Worm (Caenorhabditis elegans) whole organism, midembryonic: ENCODE measurements around the gene abcf-3.

ENCODE experiments used
- T22C8.4 ChIP-seq: fragments of 200-800 bp; sonication (Bioruptor generic); IDR thresholded peaks from 2 replicates; pipeline ENCODE4 v1.3.6; 2022; ENCODE audit warnings: missing genetic modification characterization, missing compliant biosample characterization
- cog-1 ChIP-seq: sonication (generic microtip); optimal IDR thresholded peaks from 2 replicates; lab custom pipeline; 2016; ENCODE audit warnings: missing genetic modification characterization, missing compliant biosample characterization
- flt-1 ChIP-seq: fragments of 200-800 bp; sonication (Bioruptor generic); IDR thresholded peaks from 2 replicates; pipeline ENCODE4 v1.3.6; 2022; ENCODE audit warnings: missing genetic modification characterization, missing compliant biosample characterization
- klf-2 ChIP-seq: fragments of 200-800 bp; sonication (Bioruptor generic); conservative IDR thresholded peaks from 2 replicates; pipeline ENCODE4 v1.3.6; 2022; ENCODE audit warnings: missing genetic modification reagents, missing genetic modification characterization, missing compliant biosample characterization
- med-1 ChIP-seq: sonication (generic microtip); optimal IDR thresholded peaks from 2 replicates; lab custom pipeline; 2017; ENCODE audit warnings: missing genetic modification characterization, mild to moderate bottlenecking, missing compliant biosample characterization, antibody characterized with exemption, missing genetic modification reagents; ENCODE audit not compliant: insufficient read depth
- ref-1 ChIP-seq: fragments of 200-800 bp; sonication (Bioruptor generic); conservative IDR thresholded peaks from 2 replicates; pipeline ENCODE4 v1.3.6; 2022; ENCODE audit warnings: missing genetic modification reagents, missing genetic modification characterization, missing compliant biosample characterization
- tab-1 ChIP-seq: fragments of 200-800 bp; sonication (Bioruptor generic); IDR thresholded peaks from 2 replicates; pipeline ENCODE4 v1.3.6; 2022; ENCODE audit warnings: missing genetic modification characterization, missing compliant biosample characterization
- ztf-23 ChIP-seq: fragments of 200-800 bp; sonication (Bioruptor generic); IDR thresholded peaks from 2 replicates; pipeline ENCODE4 v1.3.6; 2022; ENCODE audit warnings: missing genetic modification reagents, missing genetic modification characterization, missing compliant biosample characterization
- ztf-29 ChIP-seq: fragments of 200-800 bp; sonication (Bioruptor generic); IDR thresholded peaks from 2 replicates; pipeline ENCODE4 v1.3.6; 2022; ENCODE audit warnings: missing genetic modification reagents, missing genetic modification characterization, missing compliant biosample characterization

Gene abcf-3

ce11 chrIII:6198378-6199234 lies 25.4 kb downstream of the abcf-3 start, which contains the start of the genes C23G10.7 and rpn-2:
TSS of gene C23G10.7 (minus strand) at chrIII:6198414.
TSS of gene rpn-2 (plus strand) at chrIII:6199184.
- TF ChIP-seq ztf-23 (peak; percentile 74), ztf-29 (GFP tag; lab: Robert Waterston, UW) (no peak), tab-1 (GFP tag; lab: Robert Waterston, UW) (no peak), T22C8.4 (GFP tag; lab: Robert Waterston, UW) (peak; percentile 76)

ce11 chrIII:6201325-6201724 lies 28.1 kb downstream of the abcf-3 start:
- TF ChIP-seq ztf-29 (GFP tag; lab: Robert Waterston, UW) (no peak), flt-1 (no peak)

DNA sequence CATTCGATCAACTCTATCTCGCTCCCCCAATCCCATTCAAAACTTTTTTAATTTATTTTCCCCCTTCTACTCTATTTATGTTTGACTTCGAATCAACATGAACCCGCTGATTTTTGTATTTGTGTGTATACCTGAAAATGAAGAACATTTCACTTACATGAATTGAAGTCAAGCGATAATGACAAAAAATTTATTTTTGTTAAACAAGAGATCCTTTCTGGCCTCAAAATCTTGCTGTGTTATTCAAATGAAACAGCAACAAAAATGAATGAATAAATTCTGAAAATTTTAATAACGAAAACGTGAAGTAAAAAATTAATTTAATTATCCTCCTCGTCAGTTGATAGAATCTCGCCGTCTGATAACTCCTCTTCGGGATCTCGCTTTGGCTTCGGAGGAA lies 29.2 kb downstream of the abcf-3 start:
- TF ChIP-seq ref-1 (GFP tag; lab: Robert Waterston, UW) (no peak), med-1 (GFP tag; lab: Kevin White, UChicago) (no peak), T22C8.4 (GFP tag; lab: Robert Waterston, UW) (no peak), tab-1 (GFP tag; lab: Robert Waterston, UW) (no peak), ztf-23 (no peak), ztf-29 (GFP tag; lab: Robert Waterston, UW) (no peak)

DNA sequence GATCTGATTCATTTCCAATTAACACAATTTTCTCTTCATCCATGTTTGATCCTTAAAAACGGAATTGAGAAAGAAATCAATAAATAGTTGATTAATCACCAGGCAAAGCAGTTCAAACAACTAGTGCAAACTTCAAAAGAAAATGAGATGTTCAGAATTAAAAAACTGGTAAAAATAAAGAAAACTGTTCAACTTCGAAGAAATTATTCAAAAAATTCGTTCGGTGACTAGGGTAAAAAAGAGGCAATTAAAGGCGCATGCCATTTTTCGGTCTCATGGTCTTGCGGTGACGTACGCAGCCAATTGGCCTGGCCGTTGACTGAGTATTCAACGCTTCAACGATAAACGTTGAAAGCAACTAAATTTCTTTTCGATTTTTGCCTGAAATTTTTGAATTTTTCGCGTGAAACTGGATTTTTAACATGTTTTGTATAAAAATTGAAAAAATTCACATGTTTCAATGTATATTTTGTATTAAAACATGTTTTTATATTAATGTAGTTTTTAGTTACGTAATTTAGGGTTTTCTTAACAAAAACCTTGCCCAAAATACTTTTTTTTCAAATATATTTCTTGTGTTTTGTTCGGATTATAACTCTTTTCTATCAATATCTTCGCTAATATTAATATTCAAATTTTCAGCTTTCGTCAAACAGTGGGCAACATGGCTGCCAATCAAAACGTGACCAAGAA lies 33.1 kb downstream of the abcf-3 start, which contains the start of the genes sna-3 and rps-3:
sna-3 (minus strand) TSS at position 51 of the 693 bp plus-strand sequence.
rps-3 (plus strand) TSS at position 643 of the 693 bp plus-strand sequence.
- TF ChIP-seq cog-1 (no peak), klf-2 (GFP tag; lab: Robert Waterston, UW) (no peak), tab-1 (GFP tag; lab: Robert Waterston, UW) (no peak), flt-1 (no peak), ztf-29 (GFP tag; lab: Robert Waterston, UW) (no peak), med-1 (GFP tag; lab: Kevin White, UChicago) (no peak), ref-1 (GFP tag; lab: Robert Waterston, UW) (no peak), T22C8.4 (GFP tag; lab: Robert Waterston, UW) (no peak), ztf-23 (no peak)

DNA sequence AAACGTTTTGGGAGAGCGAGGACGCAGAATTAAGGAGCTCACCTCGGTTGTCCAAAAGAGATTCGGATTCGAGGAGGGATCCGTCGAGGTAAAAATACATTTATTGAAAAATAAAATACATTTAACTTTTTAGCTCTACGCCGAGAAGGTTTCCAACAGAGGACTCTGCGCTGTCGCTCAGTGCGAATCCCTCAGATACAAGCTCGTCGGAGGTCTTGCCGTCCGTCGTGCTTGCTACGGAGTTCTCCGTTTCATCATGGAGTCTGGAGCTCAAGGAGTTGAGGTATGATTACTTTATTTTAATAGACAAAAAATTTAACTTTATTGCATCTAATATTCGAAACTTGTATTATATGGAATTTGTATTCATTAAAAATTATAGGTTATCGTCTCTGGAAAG lies 33.8 kb downstream of the abcf-3 start:
- TF ChIP-seq ref-1 (GFP tag; lab: Robert Waterston, UW): no peak
- TF ChIP-seq tab-1 (GFP tag; lab: Robert Waterston, UW): no peak
- no peak for TF ChIP-seq klf-2 (GFP tag; lab: Robert Waterston, UW)
- TF ChIP-seq ztf-29 (GFP tag; lab: Robert Waterston, UW): no peak
- TF ChIP-seq cog-1: no peak
- TF ChIP-seq flt-1: no peak
- TF ChIP-seq ztf-23: no peak
- no peak for TF ChIP-seq T22C8.4 (GFP tag; lab: Robert Waterston, UW)
- TF ChIP-seq med-1 (GFP tag; lab: Kevin White, UChicago): no peak

DNA sequence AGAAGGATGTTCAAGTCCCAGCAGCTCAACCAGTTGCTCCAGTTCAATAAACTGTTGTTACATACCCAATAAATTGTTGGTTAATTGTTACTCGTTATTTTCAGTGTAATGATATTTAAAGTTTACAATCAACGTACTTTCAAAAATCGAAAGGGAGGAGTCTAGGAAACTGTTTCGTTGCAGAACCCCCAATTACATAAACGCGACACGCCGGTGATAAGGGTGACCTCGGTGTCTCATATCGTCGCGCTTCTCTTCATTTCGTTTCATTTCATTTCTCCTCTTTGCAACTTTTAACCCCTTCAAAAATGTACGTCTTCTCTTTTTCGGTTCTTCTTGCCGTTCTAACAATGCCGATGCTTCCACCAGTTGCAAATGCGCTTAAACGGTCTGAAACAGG lies 34.7 kb downstream of the abcf-3 start, which contains the start of gene C23G10.2:
C23G10.2 (plus strand) TSS at position 184 of the 400 bp plus-strand sequence.
- TF ChIP-seq klf-2 (GFP tag; lab: Robert Waterston, UW): no peak
- TF ChIP-seq med-1 (GFP tag; lab: Kevin White, UChicago): no peak

DNA sequence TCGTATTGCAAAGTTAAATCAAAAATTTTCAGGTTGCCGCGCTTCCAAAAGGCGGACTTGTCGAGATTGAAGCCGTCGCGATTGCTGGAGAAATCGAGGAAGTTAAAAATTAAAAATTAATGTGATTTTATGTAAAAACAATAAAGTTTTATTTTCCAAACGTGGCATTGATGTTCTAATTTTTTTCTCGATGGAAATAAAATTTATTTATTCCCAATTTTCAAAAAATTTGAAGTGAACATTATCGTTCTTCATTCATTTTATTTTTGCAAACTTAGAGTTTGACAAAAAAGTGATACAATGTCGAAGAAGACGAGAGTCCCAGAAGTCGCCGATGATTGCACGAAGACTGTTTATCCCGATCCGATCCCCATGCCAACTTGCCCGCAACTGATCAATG lies 35.8 kb downstream of the abcf-3 start, which contains the start of gene C23G10.1:
C23G10.1 (plus strand) TSS at position 301 of the 400 bp plus-strand sequence.
- TF ChIP-seq klf-2 (GFP tag; lab: Robert Waterston, UW) (no peak), med-1 (GFP tag; lab: Kevin White, UChicago) (no peak), ztf-23 (no peak), cog-1 (no peak), ref-1 (GFP tag; lab: Robert Waterston, UW) (no peak), tab-1 (GFP tag; lab: Robert Waterston, UW) (no peak), ztf-29 (GFP tag; lab: Robert Waterston, UW) (no peak), T22C8.4 (GFP tag; lab: Robert Waterston, UW) (no peak), flt-1 (no peak)

DNA sequence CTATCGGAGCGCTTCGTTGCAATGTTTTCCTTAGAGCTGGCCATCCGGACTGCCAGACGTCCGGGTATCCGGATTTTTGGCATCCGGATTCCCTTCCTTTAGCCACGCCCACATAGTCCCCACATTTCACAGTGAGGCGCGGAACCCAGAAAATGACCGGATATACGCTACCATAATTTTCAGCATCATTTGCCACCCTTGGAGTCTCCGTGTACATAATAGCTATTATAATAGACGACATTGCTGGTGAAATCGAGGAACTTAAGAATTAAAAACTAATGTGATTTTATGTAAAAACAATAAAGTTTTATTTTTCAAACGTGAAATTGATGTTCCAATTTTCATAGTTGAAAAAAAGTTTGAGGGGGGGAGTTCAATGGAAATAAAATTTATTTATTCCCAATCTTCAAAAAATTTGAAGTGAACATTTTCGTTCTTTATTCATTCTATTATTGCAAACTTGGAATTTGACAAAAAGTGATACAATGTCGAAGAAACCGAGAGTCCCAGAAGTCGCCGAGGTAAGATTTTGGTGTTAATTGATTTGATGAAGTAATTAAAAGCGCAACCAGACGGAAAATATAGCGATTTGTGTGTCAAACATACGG lies 37.1 kb downstream of the abcf-3 start:
- TF ChIP-seq ztf-23: no peak
- no peak for TF ChIP-seq tab-1 (GFP tag; lab: Robert Waterston, UW)
- no peak for TF ChIP-seq flt-1
- TF ChIP-seq ref-1 (GFP tag; lab: Robert Waterston, UW): no peak
- no peak for TF ChIP-seq cog-1
- TF ChIP-seq T22C8.4 (GFP tag; lab: Robert Waterston, UW): no peak
- TF ChIP-seq klf-2 (GFP tag; lab: Robert Waterston, UW): no peak
- no peak for TF ChIP-seq med-1 (GFP tag; lab: Kevin White, UChicago)
- TF ChIP-seq ztf-29 (GFP tag; lab: Robert Waterston, UW): no peak

DNA sequence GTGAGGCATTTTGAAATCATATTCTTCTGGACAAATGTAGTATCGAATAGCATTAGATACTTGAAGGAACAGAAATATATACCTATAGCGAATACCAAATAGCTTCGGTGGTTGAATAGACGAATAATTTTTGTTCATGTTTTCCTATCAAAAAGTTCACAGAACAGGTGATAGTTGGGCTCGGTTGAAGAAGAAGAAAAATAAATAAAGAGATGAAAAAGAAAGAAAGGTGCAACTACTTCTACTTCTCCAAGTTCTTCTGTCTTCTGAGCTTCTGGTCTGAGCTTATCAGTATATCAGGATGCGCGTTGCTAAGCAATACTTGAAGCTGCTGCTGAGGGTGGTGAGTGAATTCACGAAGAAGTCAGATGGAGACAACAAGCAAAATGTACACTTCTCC lies 40.7 kb downstream of the abcf-3 start, which contains the start of gene C23G10.10:
C23G10.10 (minus strand) TSS at position 101 of the 400 bp plus-strand sequence.
- no peak for TF ChIP-seq T22C8.4 (GFP tag; lab: Robert Waterston, UW)
- no peak for TF ChIP-seq tab-1 (GFP tag; lab: Robert Waterston, UW)
- no peak for TF ChIP-seq ztf-23
- TF ChIP-seq ztf-29 (GFP tag; lab: Robert Waterston, UW): no peak
- no peak for TF ChIP-seq cog-1
- TF ChIP-seq med-1 (GFP tag; lab: Kevin White, UChicago): no peak
- TF ChIP-seq ref-1 (GFP tag; lab: Robert Waterston, UW): no peak
